Fruit fly (Drosophila melanogaster) whole organism, embryonic: Measurements from ENCODE around the gene Or19a.

Source experiments
- Atf-2 ChIP-seq: fragments of 200-800 bp; sonication (Bioruptor generic); optimal IDR thresholded peaks from 2 replicates; lab custom pipeline; 2016; ENCODE audit warnings: missing biosample characterization, missing genetic modification characterization
- BtbVII ChIP-seq: fragments of 200-800 bp; sonication (Bioruptor generic); optimal IDR thresholded peaks from 3 replicates; lab custom pipeline; 2017; ENCODE audit warnings: missing biosample characterization, mild to moderate bottlenecking, missing genetic modification characterization
- CG10565 ChIP-seq: fragments of 200-800 bp; sonication (Bioruptor generic); optimal IDR thresholded peaks from 3 replicates; lab custom pipeline; 2016; ENCODE audit warnings: missing biosample characterization, mild to moderate bottlenecking, missing genetic modification characterization
- CG11085 ChIP-seq: fragments of 200-800 bp; sonication (Bioruptor generic); IDR thresholded peaks from 2 replicates; pipeline ENCODE4 v1.3.6; 2022; ENCODE audit warnings: missing biosample characterization, missing genetic modification characterization
- CG12391 ChIP-seq: fragments of 200-800 bp; sonication (Bioruptor generic); optimal IDR thresholded peaks from 3 replicates; lab custom pipeline; 2018; ENCODE audit warnings: missing biosample characterization, mild to moderate bottlenecking, missing genetic modification characterization, moderate library complexity
- CG12942 ChIP-seq: fragments of 200-800 bp; sonication (Bioruptor generic); optimal IDR thresholded peaks from 3 replicates; lab custom pipeline; 2016; ENCODE audit warnings: missing biosample characterization, missing genetic modification characterization
- CG15269 ChIP-seq: fragments of 200-800 bp; sonication (Bioruptor generic); optimal IDR thresholded peaks from 2 replicates; lab custom pipeline; 2018; ENCODE audit warnings: missing biosample characterization, mild to moderate bottlenecking, missing genetic modification characterization, moderate library complexity
- CG15696 ChIP-seq: fragments of 200-800 bp; sonication (Bioruptor generic); optimal IDR thresholded peaks from 2 replicates; lab custom pipeline; 2019; ENCODE audit warnings: missing biosample characterization, mild to moderate bottlenecking, missing genetic modification characterization, moderate library complexity
- CG31388 ChIP-seq: fragments of 200-800 bp; sonication (Bioruptor generic); optimal IDR thresholded peaks from 2 replicates; lab custom pipeline; 2016; ENCODE audit warnings: missing biosample characterization, missing genetic modification characterization
- CG3281 ChIP-seq: fragments of 200-800 bp; sonication (Bioruptor generic); optimal IDR thresholded peaks from 3 replicates; lab custom pipeline; 2017; ENCODE audit warnings: missing biosample characterization, mild to moderate bottlenecking, missing genetic modification characterization
- CG33213 ChIP-seq: fragments of 200-800 bp; sonication (Bioruptor generic); optimal IDR thresholded peaks from 3 replicates; lab custom pipeline; 2016; ENCODE audit warnings: missing biosample characterization, missing genetic modification characterization
- CG34422 ChIP-seq: fragments of 200-800 bp; sonication (Bioruptor generic); IDR thresholded peaks from 3 replicates; pipeline ENCODE4 v1.3.6; 2022; ENCODE audit warnings: missing biosample characterization, missing genetic modification characterization
- CG43689 ChIP-seq: fragments of 200-800 bp; sonication (Bioruptor generic); IDR thresholded peaks from 2 replicates; pipeline ENCODE4 v1.3.6; 2022; ENCODE audit warnings: missing biosample characterization, missing genetic modification characterization
- CG9437 ChIP-seq: fragments of 200-800 bp; sonication (Bioruptor generic); optimal IDR thresholded peaks from 2 replicates; lab custom pipeline; 2018; ENCODE audit warnings: missing biosample characterization, mild to moderate bottlenecking, missing genetic modification characterization
- CrebB ChIP-seq: fragments of 200-800 bp; sonication (Bioruptor generic); optimal IDR thresholded peaks from 3 replicates; lab custom pipeline; 2018; ENCODE audit warnings: missing biosample characterization, mild to moderate bottlenecking, missing genetic modification characterization
- Elba2 ChIP-seq: fragments of 200-800 bp; sonication (Bioruptor generic); optimal IDR thresholded peaks from 3 replicates; lab custom pipeline; 2016; ENCODE audit warnings: missing biosample characterization, missing genetic modification characterization
- Ets65A ChIP-seq: fragments of 200-800 bp; sonication (Bioruptor generic); peaks from one replicate; lab custom pipeline; 2016; ENCODE audit warnings: missing biosample characterization, missing genetic modification characterization
- Fer3 ChIP-seq: fragments of 200-800 bp; sonication (Bioruptor generic); optimal IDR thresholded peaks from 2 replicates; lab custom pipeline; 2018; ENCODE audit warnings: missing biosample characterization, mild to moderate bottlenecking, missing genetic modification characterization, moderate library complexity
- Gug ChIP-seq: fragments of 200-800 bp; sonication (Bioruptor generic); IDR thresholded peaks from 4 replicates; pipeline ENCODE4 v1.3.6; 2022; ENCODE audit warnings: missing biosample characterization, missing genetic modification characterization
- HLH3B ChIP-seq: fragments of 200-800 bp; sonication (Bioruptor generic); IDR thresholded peaks from 2 replicates; pipeline ENCODE4 v1.3.6; 2022; ENCODE audit warnings: missing biosample characterization, missing genetic modification characterization
- Hey ChIP-seq: fragments of 200-800 bp; sonication (Bioruptor generic); optimal IDR thresholded peaks from 3 replicates; lab custom pipeline; 2018; ENCODE audit warnings: missing biosample characterization, mild to moderate bottlenecking, missing genetic modification characterization
- Hmr ChIP-seq: fragments of 200-800 bp; sonication (Bioruptor generic); optimal IDR thresholded peaks from 3 replicates; lab custom pipeline; 2017; ENCODE audit warnings: mild to moderate bottlenecking, missing biosample characterization, missing genetic modification reagents, missing genetic modification characterization
- Jarid2 ChIP-seq: fragments of 200-800 bp; sonication (Bioruptor generic); optimal IDR thresholded peaks from 3 replicates; lab custom pipeline; 2017; ENCODE audit warnings: mild to moderate bottlenecking, missing biosample characterization, missing genetic modification reagents, missing genetic modification characterization
- Lim3 ChIP-seq: fragments of 200-800 bp; sonication (Bioruptor generic); IDR thresholded peaks from 2 replicates; pipeline ENCODE4 v1.3.6; 2022; ENCODE audit warnings: missing biosample characterization, missing genetic modification characterization
- MBD-R2 ChIP-seq: fragments of 200-800 bp; sonication (Bioruptor generic); IDR thresholded peaks from 2 replicates; pipeline ENCODE4 v1.3.6; 2022; ENCODE audit warnings: missing biosample characterization, missing genetic modification characterization
- Ravus ChIP-seq: fragments of 200-800 bp; sonication (Bioruptor generic); IDR thresholded peaks from 2 replicates; pipeline ENCODE4 v1.3.6; 2022; ENCODE audit warnings: missing biosample characterization, missing genetic modification characterization
- abd-A ChIP-seq: fragments of 200-800 bp; sonication (Bioruptor generic); optimal IDR thresholded peaks from 3 replicates; lab custom pipeline; 2019; ENCODE audit warnings: missing biosample characterization, mild to moderate bottlenecking, missing genetic modification characterization, moderate library complexity
- ash1 ChIP-seq: fragments of 200-800 bp; sonication (Bioruptor generic); optimal IDR thresholded peaks from 2 replicates; lab custom pipeline; 2018; ENCODE audit warnings: missing biosample characterization, mild to moderate bottlenecking, missing genetic modification characterization
- cad ChIP-seq: fragments of >200 bp; optimal IDR thresholded peaks from 2 replicates; lab custom pipeline; 2017; ENCODE audit warnings: missing biosample characterization, missing genetic modification characterization
- chinmo ChIP-seq: fragments of 200-800 bp; sonication (Bioruptor generic); IDR thresholded peaks from 4 replicates; pipeline ENCODE4 v1.3.6; 2022; ENCODE audit warnings: missing biosample characterization, missing genetic modification characterization; ENCODE audit not compliant: partially characterized antibody
- cwo ChIP-seq: fragments of 200-800 bp; sonication (Bioruptor generic); optimal IDR thresholded peaks from 3 replicates; lab custom pipeline; 2017; ENCODE audit warnings: missing biosample characterization, missing genetic modification characterization, mild to moderate bottlenecking, moderate library complexity, missing genetic modification reagents
- ems ChIP-seq: fragments of 200-800 bp; sonication (Bioruptor generic); optimal IDR thresholded peaks from 3 replicates; lab custom pipeline; 2016; ENCODE audit warnings: missing biosample characterization, missing genetic modification characterization
- esg ChIP-seq: fragments of 200-800 bp; sonication (Bioruptor generic); conservative IDR thresholded peaks from 2 replicates; pipeline ENCODE4 v1.3.6; 2022; ENCODE audit warnings: missing biosample characterization, missing genetic modification characterization
- eve ChIP-seq, 2 experiments: fragments of >200 bp; optimal IDR thresholded peaks; 2 replicates each; lab custom pipeline; 2017; ENCODE audit warnings: missing biosample characterization in 2 of 2, missing genetic modification characterization in 2 of 2
- fd102C ChIP-seq: fragments of 200-800 bp; sonication (Bioruptor generic); optimal IDR thresholded peaks from 2 replicates; lab custom pipeline; 2018; ENCODE audit warnings: missing biosample characterization, mild to moderate bottlenecking, missing genetic modification characterization, moderate library complexity
- h ChIP-seq: fragments of >200 bp; optimal IDR thresholded peaks from 2 replicates; lab custom pipeline; 2017
- her ChIP-seq: fragments of 200-800 bp; sonication (Bioruptor generic); optimal IDR thresholded peaks from 2 replicates; lab custom pipeline; 2016; ENCODE audit warnings: missing biosample characterization, missing genetic modification characterization
- hkb ChIP-seq, 2 experiments: fragments of 200-800 bp in 1 of 2; fragments of >200 bp in 1 of 2; sonication (Bioruptor generic) in 1 of 2; IDR thresholded peaks in 1 of 2; optimal IDR thresholded peaks in 1 of 2; 2 replicates each; pipeline versions ENCODE4 v1.3.6 to Lab custom; 2017 to 2022; ENCODE audit warnings: missing biosample characterization in 1 of 2, missing genetic modification characterization in 1 of 2
- lbe ChIP-seq: fragments of 200-800 bp; sonication (Bioruptor generic); optimal IDR thresholded peaks from 2 replicates; lab custom pipeline; 2016; ENCODE audit warnings: missing biosample characterization, mild to moderate bottlenecking, missing genetic modification characterization
- lola ChIP-seq, 3 experiments: fragments of >200 bp in 2 of 3; fragments of 200-800 bp in 1 of 3; sonication (Bioruptor generic) in 1 of 3; optimal IDR thresholded peaks; 2 replicates each; lab custom pipeline; 2017 to 2019; ENCODE audit warnings: missing biosample characterization in 3 of 3, missing genetic modification characterization in 3 of 3, mild to moderate bottlenecking in 1 of 3, moderate library complexity in 1 of 3
- p53 ChIP-seq: fragments of 200-800 bp; sonication (Bioruptor generic); optimal IDR thresholded peaks from 2 replicates; lab custom pipeline; 2016; ENCODE audit warnings: missing biosample characterization, missing genetic modification characterization
- pita ChIP-seq: fragments of 200-800 bp; sonication (Bioruptor generic); optimal IDR thresholded peaks from 2 replicates; lab custom pipeline; 2017; ENCODE audit warnings: missing biosample characterization, mild to moderate bottlenecking, missing genetic modification characterization
- tio ChIP-seq: fragments of 200-800 bp; sonication (Bioruptor generic); optimal IDR thresholded peaks from 2 replicates; lab custom pipeline; 2017; ENCODE audit warnings: missing biosample characterization, missing genetic modification characterization, inconsistent platforms
- wor ChIP-seq: fragments of 200-800 bp; sonication (Bioruptor generic); IDR thresholded peaks from 2 replicates; pipeline ENCODE4 v1.3.6; 2022; ENCODE audit warnings: missing biosample characterization, missing genetic modification characterization

The Or19a gene

DNA sequence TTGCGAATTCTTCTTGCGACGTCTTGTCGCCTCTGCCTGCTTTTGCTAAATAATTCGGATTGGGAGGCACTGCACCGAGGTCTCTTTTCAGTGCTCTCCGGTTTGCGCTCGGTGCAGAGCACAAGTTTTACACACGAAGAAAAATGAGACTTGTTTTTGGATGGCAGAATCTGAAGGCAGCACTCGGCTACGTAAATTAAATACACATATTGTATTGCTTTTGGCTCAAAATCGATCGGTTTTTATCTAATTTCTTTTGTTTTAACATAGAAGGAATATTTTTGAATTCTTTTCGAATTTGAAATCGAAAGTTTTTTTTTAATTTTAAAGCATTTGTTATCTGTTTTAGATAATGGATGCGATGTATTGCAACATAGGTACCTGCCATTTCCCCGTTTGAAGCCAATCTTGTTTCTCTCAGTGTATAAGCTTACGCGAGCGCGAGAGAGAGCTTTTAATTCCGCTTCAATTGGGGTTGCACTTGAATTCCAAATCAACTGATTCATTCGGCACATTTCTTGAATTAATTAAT, 30.5 kb upstream of the Or19a start, which contains the start of gene AnxB10 (continued):
- TF ChIP-seq p53 (GFP tag; lab: Kevin White, UChicago) (no peak), Hey (tag; lab: Kevin White, UChicago) (no peak), CrebB (tag; lab: Kevin White, UChicago) (no peak), cad (GFP tag; lab: Kevin White, UChicago) (no peak), CG34422 (GFP tag; lab: Robert Waterston, UW) (peak; percentile 46; the same call in 1 of the 3 replicates), ash1 (GFP tag; lab: Kevin White, UChicago) (no peak), fd102C (GFP tag; lab: Kevin White, UChicago) (no peak), CG15696 (tag; lab: Kevin White, UChicago) (no peak), wor (GFP tag; lab: Robert Waterston, UW) (peak; percentile 29; the same call in 1 of the 2 replicates), h (no peak), chinmo (GFP tag; lab: Robert Waterston, UW) (no peak), Ets65A (GFP tag; lab: Kevin White, UChicago) (peak; percentile 90), Atf-2 (GFP tag; lab: Kevin White, UChicago) (peak; percentile 5), Hmr (GFP tag; lab: Kevin White, UChicago) (no peak), CG33213 (GFP tag; lab: Kevin White, UChicago) (no peak), CG12391 (tag; lab: Kevin White, UChicago) (peak; percentile 46), CG11085 (GFP tag; lab: Robert Waterston, UW) (no peak), CG15269 (peak; percentile 55), abd-A (tag; lab: Kevin White, UChicago) (no peak), hkb (optimal IDR thresholded peaks at IDR 0.05; lab: Kevin White, UChicago) (no peak), hkb (GFP tag; IDR thresholded peaks at IDR 0.05; lab: Robert Waterston, UW) (peak; percentile 67), esg (GFP tag; lab: Robert Waterston, UW) (peak; percentile 58), ems (GFP tag; lab: Kevin White, UChicago) (peak; percentile 47), CG43689 (GFP tag; lab: Robert Waterston, UW) (0 out of 2 replicates have a peak, but pooled peaks have one; percentile 24), Gug (0 out of 4 replicates have a peak, but pooled peaks have one; percentile 20), HLH3B (GFP tag; lab: Robert Waterston, UW) (peak; percentile 56; the same call in 1 of the 2 replicates), her (GFP tag; lab: Kevin White, UChicago) (no peak), eve (GFP tag; optimal IDR thresholded peaks at IDR 0.05; lab: Kevin White, UChicago) (no peak), lola (GFP tag; optimal IDR thresholded peaks at IDR 0.05; lab: Kevin White, UChicago) (peak in 1 of 3 experiments; percentile 30), pita (GFP tag; lab: Kevin White, UChicago) (no peak), CG10565 (GFP tag; lab: Kevin White, UChicago) (no peak), cwo (GFP tag; lab: Kevin White, UChicago) (peak; percentile 58), Fer3 (peak; percentile 58), CG12942 (GFP tag; lab: Kevin White, UChicago) (no peak), BtbVII (GFP tag; lab: Kevin White, UChicago) (peak; percentile 46), CG3281 (GFP tag; lab: Kevin White, UChicago) (peak; percentile 75), lbe (peak; percentile 82), Elba2 (GFP tag; lab: Kevin White, UChicago) (no peak), Ravus (peak; percentile 28), tio (no peak), CG31388 (GFP tag; lab: Kevin White, UChicago) (no peak), Jarid2 (peak; percentile 10), CG9437 (GFP tag; lab: Kevin White, UChicago) (peak; percentile 49), Lim3 (GFP tag; lab: Robert Waterston, UW) (no peak), MBD-R2 (peak; percentile 21; the same call in 1 of the 2 replicates)
- TF ChIP-seq, all 482 proteins: peak for 230
